Worm (Caenorhabditis elegans): ENCODE results near the gene Y82E9BR.6.
"Not testable (repeated sequence)": the region's sequence is repeated elsewhere in the genome, so short reads cannot be mapped to it uniquely, and the experiment has no call there.

Y82E9BR.6 gene

ce11 chrIII:1372563-1372962, 8.5 kb upstream of the Y82E9BR.6 start:
- no peak for TF ChIP-seq nhr-84 (tag; optimal IDR thresholded peaks at IDR 0.05)
- TF ChIP-seq fkh-8 (tag; optimal IDR thresholded peaks at IDR 0.05) = no peak
- TF ChIP-seq egl-13 (tag; optimal IDR thresholded peaks at IDR 0.05) = no peak
- TF ChIP-seq lir-3 (tag; optimal IDR thresholded peaks at IDR 0.05; ENCODE audit: poor library complexity) = no peak
- no peak for TF ChIP-seq zag-1 (tag; optimal IDR thresholded peaks at IDR 0.05)
- TF ChIP-seq lin-35 (GFP tag; optimal IDR thresholded peaks at IDR 0.05) = no peak
- no peak for TF ChIP-seq lsy-2 (tag; optimal IDR thresholded peaks at IDR 0.05)
- TF ChIP-seq aly-2 (tag; optimal IDR thresholded peaks at IDR 0.05) = no peak
- no peak for TF ChIP-seq Y116A8C.19 (tag; optimal IDR thresholded peaks at IDR 0.05; ENCODE audit: borderline replicate concordance)
- no peak for TF ChIP-seq aha-1 (tag; optimal IDR thresholded peaks at IDR 0.05)
- no peak for TF ChIP-seq tbx-2 (tag; optimal IDR thresholded peaks at IDR 0.05)

- TF ChIP-seq efl-1 (optimal IDR thresholded peaks at IDR 0.05) (no peak), efl-1 (GFP tag; optimal IDR thresholded peaks at IDR 0.05 in 1 of 2) (peak in 1 of 2 experiments; percentile 13), ets-5 (GFP tag; IDR thresholded peaks at IDR 0.05) (no peak), rnt-1 (tag; optimal IDR thresholded peaks at IDR 0.05) (no peak)
Observed at ce11 chrIII:1374355-1374807, 6.6 kb upstream of the Y82E9BR.6 start, which contains the start of gene Y82E9BR.20. Y82E9BR.20 (plus strand) TSS chrIII:1374405.

ce11 chrIII:1375491-1375890, 5.5 kb upstream of the Y82E9BR.6 start, which contains the start of gene Y82E9BR.10:
Y82E9BR.10 (minus strand) TSS chrIII:1375591.
- not testable (repeated sequence) for TF ChIP-seq ama-1 (optimal IDR thresholded peaks at IDR 0.05); lin-39 (tag; optimal IDR thresholded peaks at IDR 0.05); unc-62 (GFP tag; optimal IDR thresholded peaks at IDR 0.05)

- TF ChIP-seq lin-39, dsc-1, tbx-2 (tag; optimal IDR thresholded peaks at IDR 0.05): not testable (repeated sequence)
Observed at ce11 chrIII:1377903-1378302, 3.1 kb upstream of the Y82E9BR.6 start, which contains the start of gene pals-40. pals-40 (minus strand) TSS chrIII:1378003.

ce11 chrIII:1383483-1383882, 2.5 kb downstream of the Y82E9BR.6 start:
- no peak for TF ChIP-seq sup-37 (GFP tag; optimal IDR thresholded peaks at IDR 0.05)
- TF ChIP-seq nhr-28 (tag; optimal IDR thresholded peaks at IDR 0.05) = no peak
- TF ChIP-seq C04F5.9 (tag; optimal IDR thresholded peaks at IDR 0.05) = no peak
- no peak for TF ChIP-seq jun-1 (tag; optimal IDR thresholded peaks at IDR 0.05)

- TF ChIP-seq tlp-1 (tag; optimal IDR thresholded peaks at IDR 0.05) (peak; percentile 17), elt-2 (tag; optimal IDR thresholded peaks at IDR 0.05) (peak; percentile 70), ces-1 (GFP tag; optimal IDR thresholded peaks at IDR 0.05) (no peak), nhr-28 (tag; optimal IDR thresholded peaks at IDR 0.05) (no peak)
Observed at ce11 chrIII:1384092-1384491, 3.1 kb downstream of the Y82E9BR.6 start, which contains the start of the genes fbxa-138 and Y82E9BR.5. fbxa-138 (minus strand) TSS chrIII:1384252. Y82E9BR.5 (plus strand) TSS chrIII:1384370.

- TF ChIP-seq snu-23 (GFP tag; optimal IDR thresholded peaks at IDR 0.05) (no peak), ceh-63 (GFP tag; optimal IDR thresholded peaks at IDR 0.05) (no peak), nhr-237 (tag; optimal IDR thresholded peaks at IDR 0.05) (no peak), irx-1 (tag; optimal IDR thresholded peaks at IDR 0.05) (no peak), unc-130 (tag; optimal IDR thresholded peaks at IDR 0.05) (no peak), ztf-11 (tag; optimal IDR thresholded peaks at IDR 0.05) (no peak), fkh-8 (tag; optimal IDR thresholded peaks at IDR 0.05) (no peak), unc-30 (tag; optimal IDR thresholded peaks at IDR 0.05) (no peak), unc-98 (GFP tag; IDR thresholded peaks at IDR 0.05) (no peak), grh-1 (GFP tag; IDR thresholded peaks at IDR 0.05) (no peak), ceh-8 (GFP tag; optimal IDR thresholded peaks at IDR 0.05) (no peak), alr-1 (tag; optimal IDR thresholded peaks at IDR 0.05; ENCODE audit: borderline replicate concordance) (no peak), isw-1 (GFP tag; IDR thresholded peaks at IDR 0.05) (no peak), lin-35 (GFP tag; optimal IDR thresholded peaks at IDR 0.05) (no peak), jun-1 (tag; optimal IDR thresholded peaks at IDR 0.05) (no peak), ceh-90 (tag; optimal IDR thresholded peaks at IDR 0.05) (no peak), blmp-1 (tag; optimal IDR thresholded peaks at IDR 0.05) (no peak)
Observed at ce11 chrIII:1384694-1385093, 3.7 kb downstream of the Y82E9BR.6 start.
